Worm (Caenorhabditis elegans) whole organism, early embryonic: Measurements from ENCODE around the gene F58E6.6.

Experiments
- B0310.2 ChIP-seq: sonication (generic microtip); optimal IDR thresholded peaks from 2 replicates; lab custom pipeline; 2016; ENCODE audit warnings: mild to moderate bottlenecking, missing genetic modification characterization, missing compliant biosample characterization
- ama-1 ChIP-seq: fragments of 150-350 bp; optimal IDR thresholded peaks from 2 replicates; lab custom pipeline; 2014
- hmbx-1 ChIP-seq: sonication (generic microtip); optimal IDR thresholded peaks from 2 replicates; lab custom pipeline; 2016; ENCODE audit warnings: mild to moderate bottlenecking, missing genetic modification characterization, missing compliant biosample characterization
- scrt-1 ChIP-seq: fragments of 200-800 bp; sonication (Bioruptor generic); IDR thresholded peaks from 2 replicates; pipeline ENCODE4 v1.3.6; 2022; ENCODE audit warnings: missing genetic modification characterization, missing compliant biosample characterization

DNA sequence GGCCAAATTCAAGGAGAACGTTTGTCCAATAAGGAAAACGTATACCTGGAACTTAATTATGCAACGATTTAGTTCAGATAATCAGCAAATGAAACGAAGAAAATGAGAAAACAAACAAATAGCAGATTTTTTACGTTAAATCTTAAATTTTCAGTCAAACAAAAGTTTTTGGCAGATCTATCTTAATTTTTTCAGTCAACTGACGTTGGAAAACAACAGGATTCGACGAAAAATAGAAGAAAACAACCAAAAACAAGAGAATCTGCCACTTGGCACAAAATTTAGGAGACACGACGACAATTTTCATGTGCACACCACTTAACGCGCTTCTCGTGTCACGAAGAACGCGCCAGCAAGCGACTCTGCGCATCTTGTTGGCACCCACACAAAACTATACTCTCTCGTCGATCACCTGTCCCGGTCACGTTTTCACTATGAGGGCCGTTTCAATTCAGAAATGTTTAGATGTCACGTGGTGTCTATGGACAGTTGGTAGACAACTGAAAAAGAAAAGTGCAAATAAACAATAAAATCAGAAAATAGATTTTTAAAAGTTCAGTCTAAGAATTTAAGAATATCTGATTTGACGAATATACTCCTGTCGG lies 36.9 kb upstream of the F58E6.6 start, which contains the start of gene ztf-7:
- TF ChIP-seq hmbx-1 (tag; lab: Kevin White, UChicago): no peak
- no peak for TF ChIP-seq ama-1 (lab: Kevin White, UChicago)
- no peak for TF ChIP-seq B0310.2
- TF ChIP-seq scrt-1 (GFP tag; lab: Robert Waterston, UW): no peak
